Worm (Caenorhabditis elegans): ENCODE data around the gene arx-4.

The arx-4 gene

DNA sequence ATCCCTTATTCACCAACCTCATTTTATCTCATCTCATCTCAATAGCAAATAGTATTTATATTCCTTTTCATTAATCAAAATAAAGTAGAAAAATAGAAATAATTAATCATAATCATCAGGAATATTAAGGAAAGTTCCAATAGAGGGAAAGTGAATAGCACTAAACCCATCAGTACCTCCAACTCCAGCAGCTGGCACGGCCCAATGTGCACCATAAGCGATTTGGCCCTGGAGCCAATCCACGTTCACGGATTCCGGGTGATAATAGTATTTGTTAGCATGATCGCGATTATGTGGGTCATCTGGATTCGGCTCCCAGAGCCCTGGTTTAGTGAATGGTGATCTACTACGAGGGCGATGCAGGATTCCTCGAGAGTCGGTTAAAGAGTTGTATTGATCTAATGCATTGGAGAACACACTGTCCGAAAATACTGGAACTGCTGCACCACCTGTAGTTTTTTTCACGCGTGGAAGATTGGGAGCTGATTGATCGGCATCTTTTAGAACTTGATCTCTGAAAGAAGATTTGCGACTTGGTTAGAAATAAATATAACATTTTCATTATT lies 26.3 kb upstream of the arx-4 start:
- peak; percentile 91 for TF ChIP-seq ctbp-1 (GFP tag; IDR thresholded peaks at IDR 0.05)
- peak; percentile 40 for TF ChIP-seq F37D6.2 (tag; optimal IDR thresholded peaks at IDR 0.05)
- TF ChIP-seq ama-1 (optimal IDR thresholded peaks at IDR 0.05) = peak; percentile 98
- TF ChIP-seq F10B5.3 (tag; optimal IDR thresholded peaks at IDR 0.05) = peak; percentile 16
- peak; percentile 20 for TF ChIP-seq skn-1 (tag; optimal IDR thresholded peaks at IDR 0.05)
- TF ChIP-seq daf-8 (GFP tag; IDR thresholded peaks at IDR 0.05) = no peak; the same call in 1 of the 2 replicates
- peak; percentile 93 for TF ChIP-seq tra-1 (GFP tag; IDR thresholded peaks at IDR 0.05)
- TF ChIP-seq spr-3 (GFP tag; optimal IDR thresholded peaks at IDR 0.05) = peak; percentile 88
- TF ChIP-seq unc-130 (GFP tag; optimal IDR thresholded peaks at IDR 0.05) = no peak
- peak; percentile 84 for TF ChIP-seq snpc-1.2 (GFP tag; IDR thresholded peaks at IDR 0.05)
- peak; percentile 99 for TF ChIP-seq Y105C5A.15 (GFP tag; IDR thresholded peaks at IDR 0.05)
- peak; percentile 77 for TF ChIP-seq mes-2 (tag; optimal IDR thresholded peaks at IDR 0.05; ENCODE audit: poor library complexity, severe bottlenecking)
- peak; percentile 78 for TF ChIP-seq mxl-2 (GFP tag; conservative IDR thresholded peaks at IDR 0.05)
- TF ChIP-seq lir-3 (tag; optimal IDR thresholded peaks at IDR 0.05) = no peak
- TF ChIP-seq aha-1 (tag) = peak; percentile 99
- TF ChIP-seq ZK337.2 (GFP tag; IDR thresholded peaks at IDR 0.05) = peak; percentile 73
- TF ChIP-seq sdz-12 (GFP tag; optimal IDR thresholded peaks at IDR 0.05) = peak; percentile 99
- TF ChIP-seq pha-4 (GFP tag; IDR thresholded peaks at IDR 0.05) = peak; percentile 95
- no peak for TF ChIP-seq pha-4 (tag; optimal IDR thresholded peaks at IDR 0.05)
- TF ChIP-seq hlh-30 (tag; optimal IDR thresholded peaks at IDR 0.05; ENCODE audit: insufficient read depth) = peak; percentile 5
- no peak for TF ChIP-seq R02D3.7 (tag; optimal IDR thresholded peaks at IDR 0.05)
- TF ChIP-seq dmd-8 (GFP tag; IDR thresholded peaks at IDR 0.05) = peak; percentile 90
- peak; percentile 83 for TF ChIP-seq lin-29 (GFP tag; IDR thresholded peaks at IDR 0.05)
- TF ChIP-seq nhr-237 (tag; optimal IDR thresholded peaks at IDR 0.05) = peak; percentile 49
- peak; percentile 55 to 96 for TF ChIP-seq hif-1 (tag; optimal IDR thresholded peaks at IDR 0.05)
- TF ChIP-seq mdl-1 (tag; optimal IDR thresholded peaks at IDR 0.05) = peak; percentile 41 to 53
- peak; percentile 91 for TF ChIP-seq Y5F2A.4 (GFP tag; optimal IDR thresholded peaks at IDR 0.05)
- TF ChIP-seq T26A8.4 (GFP tag; IDR thresholded peaks at IDR 0.05) = peak; percentile 98
- TF ChIP-seq lin-15B (tag; optimal IDR thresholded peaks at IDR 0.05) = no peak
- TF ChIP-seq ceh-28 (tag; optimal IDR thresholded peaks at IDR 0.05) = no peak
- peak; percentile 93 for TF ChIP-seq nhr-10 (tag; optimal IDR thresholded peaks at IDR 0.05)
- no peak for TF ChIP-seq aly-2 (tag; optimal IDR thresholded peaks at IDR 0.05)
- no peak for TF ChIP-seq zip-11 (GFP tag; IDR thresholded peaks at IDR 0.05)
- peak; percentile 87 for TF ChIP-seq ceh-20 (GFP tag; IDR thresholded peaks at IDR 0.05)
- TF ChIP-seq snpc-4 (tag; optimal IDR thresholded peaks at IDR 0.05) = no peak
- peak; percentile 86 for TF ChIP-seq hlh-11 (tag; optimal IDR thresholded peaks at IDR 0.05)
- TF ChIP-seq nhr-25 (tag; optimal IDR thresholded peaks at IDR 0.05; ENCODE audit: borderline replicate concordance, insufficient read depth) = peak; percentile 84
- peak; percentile 98 for TF ChIP-seq nhr-77 (tag; optimal IDR thresholded peaks at IDR 0.05)
- peak; percentile 5 for TF ChIP-seq pqm-1 (tag; optimal IDR thresholded peaks at IDR 0.05)
- peak; percentile 91 for TF ChIP-seq D1046.2 (GFP tag; IDR thresholded peaks at IDR 0.05)
- peak; percentile 94 for TF ChIP-seq jun-1 (tag; optimal IDR thresholded peaks at IDR 0.05)
- TF ChIP-seq mxl-3 (GFP tag; optimal IDR thresholded peaks at IDR 0.05) = peak; percentile 62
- TF ChIP-seq zfp-3 (GFP tag; conservative IDR thresholded peaks at IDR 0.05) = peak; percentile 99
- TF ChIP-seq nhr-28 (tag; optimal IDR thresholded peaks at IDR 0.05) = peak; percentile 65
- peak; percentile 99 for TF ChIP-seq nhr-111 (GFP tag; optimal IDR thresholded peaks at IDR 0.05)
- TF ChIP-seq nhr-42 (GFP tag; IDR thresholded peaks at IDR 0.05) = peak; percentile 95
- peak; percentile 80 for TF ChIP-seq hmg-1.1 (GFP tag; IDR thresholded peaks at IDR 0.05)
- peak; percentile 51 for TF ChIP-seq ztf-11 (tag; optimal IDR thresholded peaks at IDR 0.05)
- no peak for TF ChIP-seq dpl-1 (GFP tag; optimal IDR thresholded peaks at IDR 0.05)
- TF ChIP-seq lin-39 (tag; optimal IDR thresholded peaks at IDR 0.05) = no peak
- TF ChIP-seq zip-2 (tag; optimal IDR thresholded peaks at IDR 0.05) = no peak
- TF ChIP-seq T20F7.1 (GFP tag; optimal IDR thresholded peaks at IDR 0.05) = peak; percentile 77
